Fruit fly (Drosophila melanogaster): ENCODE data around the gene aspr.
"Not testable (repeated sequence)": the region's sequence is repeated elsewhere in the genome, so short reads cannot be mapped to it uniquely, and the experiment has no call there.

Gene aspr

dm6 chrX:20147693-20148174, at the start of gene aspr:
TSS of gene aspr (plus strand) at chrX:20148124.
- TF ChIP-seq CG8478 (optimal IDR thresholded peaks at IDR 0.05) (no peak), EcR (GFP tag; optimal IDR thresholded peaks at IDR 0.05) (no peak), usp (GFP tag; optimal IDR thresholded peaks at IDR 0.05) (no peak), psq (optimal IDR thresholded peaks at IDR 0.05) (no peak), pan (optimal IDR thresholded peaks at IDR 0.05) (no peak)

dm6 chrX:20104987-20105386, 42.9 kb upstream of the aspr start:
- no peak for TF ChIP-seq usp (GFP tag; optimal IDR thresholded peaks at IDR 0.05)
- TF ChIP-seq Dll (optimal IDR thresholded peaks at IDR 0.05): no peak
- no peak for TF ChIP-seq CG8478 (optimal IDR thresholded peaks at IDR 0.05)
- no peak for TF ChIP-seq pan (optimal IDR thresholded peaks at IDR 0.05)
- TF ChIP-seq psq (optimal IDR thresholded peaks at IDR 0.05): no peak
- no peak for TF ChIP-seq EcR (GFP tag; optimal IDR thresholded peaks at IDR 0.05)

- TF ChIP-seq EcR (GFP tag; optimal IDR thresholded peaks at IDR 0.05) (no peak), Dll (optimal IDR thresholded peaks at IDR 0.05) (no peak), usp (GFP tag; optimal IDR thresholded peaks at IDR 0.05) (no peak), pan (optimal IDR thresholded peaks at IDR 0.05) (no peak), CG8478 (optimal IDR thresholded peaks at IDR 0.05) (no peak), psq (optimal IDR thresholded peaks at IDR 0.05) (no peak)
Observed at dm6 chrX:20110475-20110874, 37.4 kb upstream of the aspr start, which contains the start of gene karr. TSS of gene karr (minus strand) at chrX:20110575.

dm6 chrX:20122153-20122552, 25.8 kb upstream of the aspr start, which contains the start of gene CG34331:
TSS of gene CG34331 (plus strand) at chrX:20122453.
- TF ChIP-seq usp (GFP tag; optimal IDR thresholded peaks at IDR 0.05) (no peak), pan (optimal IDR thresholded peaks at IDR 0.05) (no peak), Dll (optimal IDR thresholded peaks at IDR 0.05) (no peak), CG8478 (optimal IDR thresholded peaks at IDR 0.05) (no peak), EcR (GFP tag; optimal IDR thresholded peaks at IDR 0.05) (no peak), psq (optimal IDR thresholded peaks at IDR 0.05) (no peak)

dm6 chrX:20129554-20129953, 18.4 kb upstream of the aspr start:
- TF ChIP-seq EcR (GFP tag; optimal IDR thresholded peaks at IDR 0.05) (no peak), usp (GFP tag; optimal IDR thresholded peaks at IDR 0.05) (no peak), Dll (optimal IDR thresholded peaks at IDR 0.05) (no peak), pan (optimal IDR thresholded peaks at IDR 0.05) (no peak), psq (optimal IDR thresholded peaks at IDR 0.05) (no peak), CG8478 (optimal IDR thresholded peaks at IDR 0.05) (no peak)

dm6 chrX:20130486-20130885, 17.4 kb upstream of the aspr start:
- TF ChIP-seq usp (GFP tag; optimal IDR thresholded peaks at IDR 0.05) (no peak), psq (optimal IDR thresholded peaks at IDR 0.05) (no peak), EcR (GFP tag; optimal IDR thresholded peaks at IDR 0.05) (no peak), pan (optimal IDR thresholded peaks at IDR 0.05) (no peak), CG8478 (optimal IDR thresholded peaks at IDR 0.05) (no peak), Dll (optimal IDR thresholded peaks at IDR 0.05) (no peak)

- TF ChIP-seq psq (optimal IDR thresholded peaks at IDR 0.05): no peak
- no peak for TF ChIP-seq Dll (optimal IDR thresholded peaks at IDR 0.05)
- no peak for TF ChIP-seq pan (optimal IDR thresholded peaks at IDR 0.05)
- TF ChIP-seq CG8478 (optimal IDR thresholded peaks at IDR 0.05): no peak
- no peak for TF ChIP-seq usp (GFP tag; optimal IDR thresholded peaks at IDR 0.05)
- no peak for TF ChIP-seq EcR (GFP tag; optimal IDR thresholded peaks at IDR 0.05)
Observed at dm6 chrX:20133432-20133831, 14.5 kb upstream of the aspr start, which contains the start of gene CG15322. TSS of gene CG15322 (plus strand) at chrX:20133579.

- TF ChIP-seq EcR (GFP tag; optimal IDR thresholded peaks at IDR 0.05) (no peak), pan (optimal IDR thresholded peaks at IDR 0.05) (no peak), CG8478 (optimal IDR thresholded peaks at IDR 0.05) (no peak), Dll (optimal IDR thresholded peaks at IDR 0.05) (no peak), usp (GFP tag; optimal IDR thresholded peaks at IDR 0.05) (no peak), psq (optimal IDR thresholded peaks at IDR 0.05) (no peak)
Observed at dm6 chrX:20139493-20139892, 8.4 kb upstream of the aspr start, which contains the start of gene CG42583. TSS of gene CG42583 (plus strand) at chrX:20139793.

- TF ChIP-seq pan (optimal IDR thresholded peaks at IDR 0.05): no peak
- TF ChIP-seq Dll (optimal IDR thresholded peaks at IDR 0.05): no peak
- TF ChIP-seq psq (optimal IDR thresholded peaks at IDR 0.05): no peak
- TF ChIP-seq EcR (GFP tag; optimal IDR thresholded peaks at IDR 0.05): no peak
- no peak for TF ChIP-seq CG8478 (optimal IDR thresholded peaks at IDR 0.05)
- TF ChIP-seq usp (GFP tag; optimal IDR thresholded peaks at IDR 0.05): no peak
Observed at dm6 chrX:20140710-20141109, 7.2 kb upstream of the aspr start, which contains the start of gene CG34332. TSS of gene CG34332 (plus strand) at chrX:20141010.

- not testable (repeated sequence) for TF ChIP-seq psq (optimal IDR thresholded peaks at IDR 0.05); usp (GFP tag; optimal IDR thresholded peaks at IDR 0.05); EcR (GFP tag; optimal IDR thresholded peaks at IDR 0.05)
Observed at dm6 chrX:20143088-20143487, 4.8 kb upstream of the aspr start, which contains the start of gene Or19a. TSS of gene Or19a (minus strand) at chrX:20143188.

dm6 chrX:20155947-20156346, 8.0 kb downstream of the aspr start:
- TF ChIP-seq pan (optimal IDR thresholded peaks at IDR 0.05) (no peak), Dll (optimal IDR thresholded peaks at IDR 0.05) (no peak), usp (GFP tag; optimal IDR thresholded peaks at IDR 0.05) (no peak), psq (optimal IDR thresholded peaks at IDR 0.05) (no peak), CG8478 (optimal IDR thresholded peaks at IDR 0.05) (no peak), EcR (GFP tag; optimal IDR thresholded peaks at IDR 0.05) (no peak)

- TF ChIP-seq usp (GFP tag; optimal IDR thresholded peaks at IDR 0.05) (no peak), EcR (GFP tag; optimal IDR thresholded peaks at IDR 0.05) (no peak), psq (optimal IDR thresholded peaks at IDR 0.05) (no peak), CG8478 (optimal IDR thresholded peaks at IDR 0.05) (no peak), Dll (optimal IDR thresholded peaks at IDR 0.05) (no peak), pan (optimal IDR thresholded peaks at IDR 0.05) (no peak)
Observed at dm6 chrX:20158491-20158890, 10.6 kb downstream of the aspr start.

- no peak for TF ChIP-seq pan (optimal IDR thresholded peaks at IDR 0.05)
- peak; percentile 90 for TF ChIP-seq CG8478 (optimal IDR thresholded peaks at IDR 0.05)
- peak; percentile 67 for TF ChIP-seq Dll (optimal IDR thresholded peaks at IDR 0.05)
Observed at dm6 chrX:20158943-20159385, 11.0 kb downstream of the aspr start.

Measured in whole organism.